Worm (Caenorhabditis elegans): ENCODE data around the gene lhpp-1.

DNA sequence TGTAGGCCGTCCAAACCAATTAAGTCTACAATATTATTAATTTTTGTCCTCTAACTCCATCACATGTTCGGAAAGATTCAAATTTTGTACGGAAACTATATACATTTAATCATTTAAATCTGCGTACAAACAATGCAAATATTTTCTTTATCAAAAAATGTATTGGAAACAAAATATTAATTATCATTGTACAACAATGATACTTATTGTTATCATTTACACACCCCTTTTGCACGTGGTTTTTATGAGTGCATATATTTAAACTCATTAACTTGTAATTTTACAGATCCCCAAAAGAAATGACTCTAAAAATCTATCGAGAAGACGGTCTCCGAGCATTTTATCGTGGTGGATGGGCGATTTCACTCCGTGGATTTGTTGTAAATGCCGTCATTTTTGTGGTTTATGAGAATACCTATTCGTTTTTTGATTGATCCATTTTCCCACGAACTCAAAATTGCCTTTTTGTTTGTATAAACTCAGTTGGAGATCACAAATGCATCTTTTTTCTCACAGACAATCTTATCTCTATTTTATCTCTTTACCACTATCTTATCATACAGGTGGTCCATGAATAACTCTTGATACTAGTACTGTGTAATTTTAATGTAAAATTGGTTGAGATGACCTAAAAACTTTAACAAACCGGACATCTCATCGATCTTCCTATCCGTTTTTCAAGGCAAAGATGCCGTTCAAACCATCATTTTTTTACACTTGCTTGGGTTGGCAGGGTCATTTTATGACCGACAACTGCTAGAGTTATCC lies 25.6 kb downstream of the lhpp-1 start:
- TF ChIP-seq ref-1 (GFP tag; conservative IDR thresholded peaks at IDR 0.05), result no peak
- TF ChIP-seq klf-2 (GFP tag; conservative IDR thresholded peaks at IDR 0.05), result no peak
- no peak for TF ChIP-seq flt-1 (GFP tag; IDR thresholded peaks at IDR 0.05)
- no peak for TF ChIP-seq ztf-23 (GFP tag; IDR thresholded peaks at IDR 0.05)
- TF ChIP-seq med-1 (GFP tag; optimal IDR thresholded peaks at IDR 0.05; ENCODE audit: insufficient read depth), result no peak
- TF ChIP-seq tab-1 (GFP tag; IDR thresholded peaks at IDR 0.05), result no peak
- TF ChIP-seq T22C8.4 (GFP tag; IDR thresholded peaks at IDR 0.05), result no peak

Data from whole organism, midembryonic.